Worm (Caenorhabditis elegans) whole organism, L4 larva: Measurements from ENCODE around the gene srh-200.

Experiments
- F26F4.8 ChIP-seq: fragments of 200-800 bp; sonication (Bioruptor generic); conservative IDR thresholded peaks from 2 replicates; pipeline ENCODE4 v1.3.6; 2022; ENCODE audit warnings: missing genetic modification characterization, missing compliant biosample characterization
- F37D6.2 ChIP-seq: sonication (generic microtip); optimal IDR thresholded peaks from 2 replicates; lab custom pipeline; 2016; ENCODE audit warnings: mild to moderate bottlenecking, missing genetic modification characterization, missing compliant biosample characterization
- F44E2.7 ChIP-seq: fragments of 200-800 bp; sonication (Bioruptor generic); IDR thresholded peaks from 2 replicates; pipeline ENCODE4 v2.1.2; 2022; ENCODE audit warnings: missing genetic modification characterization, missing compliant biosample characterization
- F49E8.2 ChIP-seq: sonication (generic microtip); optimal IDR thresholded peaks from 2 replicates; lab custom pipeline; 2016; ENCODE audit warnings: missing compliant biosample characterization, mild to moderate bottlenecking, missing genetic modification characterization, borderline replicate concordance
- R02D3.7 ChIP-seq: fragments of 150-350 bp; sonication (generic microtip); optimal IDR thresholded peaks from 3 replicates; lab custom pipeline; 2014; ENCODE audit warnings: missing biosample characterization, missing genetic modification characterization
- T20F7.1 ChIP-seq: fragments of 200-800 bp; sonication (Bioruptor generic); optimal IDR thresholded peaks from 2 replicates; lab custom pipeline; 2018; ENCODE audit warnings: mild to moderate bottlenecking, missing genetic modification characterization, missing compliant biosample characterization
- Y105C5A.15 ChIP-seq: fragments of 200-800 bp; sonication (Bioruptor generic); IDR thresholded peaks from 2 replicates; pipeline ENCODE4 v1.3.6; 2022; ENCODE audit warnings: missing genetic modification characterization, missing compliant biosample characterization
- Y75B8A.6 ChIP-seq: fragments of 200-800 bp; sonication (Bioruptor generic); IDR thresholded peaks from 2 replicates; pipeline ENCODE4 v1.3.6; 2022; ENCODE audit warnings: missing genetic modification reagents, missing genetic modification characterization, missing compliant biosample characterization
- ZK337.2 ChIP-seq: fragments of 200-800 bp; sonication (Bioruptor generic); IDR thresholded peaks from 2 replicates; pipeline ENCODE4 v1.3.6; 2022; ENCODE audit warnings: missing genetic modification reagents, missing genetic modification characterization, missing compliant biosample characterization
- arid-1 ChIP-seq: fragments of 200-800 bp; sonication (Bioruptor generic); conservative IDR thresholded peaks from 2 replicates; pipeline ENCODE4 v1.3.6; 2022; ENCODE audit warnings: missing genetic modification reagents, missing genetic modification characterization, missing compliant biosample characterization
- attf-4 ChIP-seq: sonication (generic microtip); optimal IDR thresholded peaks from 3 replicates; lab custom pipeline; 2017; ENCODE audit warnings: missing biosample characterization, missing genetic modification characterization
- ceh-20 ChIP-seq: fragments of 200-800 bp; sonication (Bioruptor generic); IDR thresholded peaks from 2 replicates; pipeline ENCODE4 v1.3.6; 2022; ENCODE audit warnings: missing genetic modification reagents, missing genetic modification characterization, missing compliant biosample characterization
- ceh-28 ChIP-seq: fragments of 150-350 bp; optimal IDR thresholded peaks from 2 replicates; lab custom pipeline; 2014; ENCODE audit warnings: missing biosample characterization, missing genetic modification reagents, missing genetic modification characterization
- ceh-44 ChIP-seq: fragments of 200-800 bp; sonication (Bioruptor generic); IDR thresholded peaks from 2 replicates; pipeline ENCODE4 v1.3.6; 2022; ENCODE audit warnings: missing genetic modification reagents, missing genetic modification characterization, missing compliant biosample characterization
- ctbp-1 ChIP-seq: fragments of 200-800 bp; sonication (Bioruptor generic); IDR thresholded peaks from 2 replicates; pipeline ENCODE4 v1.3.6; 2022; ENCODE audit warnings: missing genetic modification reagents, missing genetic modification characterization, missing compliant biosample characterization
- daf-12 ChIP-seq: fragments of 150-350 bp; optimal IDR thresholded peaks from 2 replicates; lab custom pipeline; 2014; ENCODE audit warnings: missing biosample characterization, missing genetic modification reagents, missing genetic modification characterization
- daf-8 ChIP-seq: fragments of 200-800 bp; sonication (Bioruptor generic); IDR thresholded peaks from 2 replicates; pipeline ENCODE4 v1.3.6; 2022; ENCODE audit warnings: missing genetic modification characterization, missing compliant biosample characterization
- dmd-6 ChIP-seq: fragments of 200-800 bp; sonication (Bioruptor generic); IDR thresholded peaks from 2 replicates; pipeline ENCODE4 v1.3.6; 2022; ENCODE audit warnings: missing genetic modification reagents, missing genetic modification characterization, missing compliant biosample characterization
- dpl-1 ChIP-seq: fragments of 150-350 bp; optimal IDR thresholded peaks from 2 replicates; lab custom pipeline; 2014; ENCODE audit warnings: missing biosample characterization, missing genetic modification reagents, missing genetic modification characterization
- dve-1 ChIP-seq: sonication (generic microtip); optimal IDR thresholded peaks from 2 replicates; lab custom pipeline; 2017; ENCODE audit warnings: antibody characterized with exemption, mild to moderate bottlenecking, missing genetic modification characterization, missing compliant biosample characterization; ENCODE audit not compliant: insufficient read depth
- egl-43 ChIP-seq: fragments of 200-800 bp; sonication (Bioruptor generic); IDR thresholded peaks from 2 replicates; pipeline ENCODE4 v1.3.6; 2022; ENCODE audit warnings: missing genetic modification reagents, missing genetic modification characterization, missing compliant biosample characterization
- fkh-10 ChIP-seq: fragments of 150-350 bp; optimal IDR thresholded peaks from 2 replicates; lab custom pipeline; 2014; ENCODE audit warnings: missing biosample characterization, missing genetic modification reagents, missing genetic modification characterization
- gei-8 ChIP-seq: fragments of 200-800 bp; sonication (Bioruptor generic); optimal IDR thresholded peaks from 2 replicates; lab custom pipeline; 2018; ENCODE audit warnings: mild to moderate bottlenecking, missing genetic modification characterization, missing compliant biosample characterization
- hmg-1.1 ChIP-seq: fragments of 200-800 bp; sonication (Bioruptor generic); IDR thresholded peaks from 2 replicates; pipeline ENCODE4 v1.3.6; 2022; ENCODE audit warnings: missing genetic modification reagents, missing genetic modification characterization, missing compliant biosample characterization
- jun-1 ChIP-seq: fragments of 150-350 bp; optimal IDR thresholded peaks from 2 replicates; lab custom pipeline; 2014; ENCODE audit warnings: missing biosample characterization, missing genetic modification reagents, missing genetic modification characterization
- lin-1 ChIP-seq: fragments of 200-800 bp; sonication (Bioruptor generic); IDR thresholded peaks from 2 replicates; pipeline ENCODE4 v1.3.6; 2022; ENCODE audit warnings: missing genetic modification reagents, missing genetic modification characterization, missing compliant biosample characterization
- lin-15B ChIP-seq: fragments of 150-350 bp; sonication (generic microtip); optimal IDR thresholded peaks from 3 replicates; lab custom pipeline; 2014; ENCODE audit warnings: missing biosample characterization, missing genetic modification characterization
- lin-38 ChIP-seq: fragments of 200-800 bp; sonication (Bioruptor generic); IDR thresholded peaks from 2 replicates; pipeline ENCODE4 v1.3.6; 2022; ENCODE audit warnings: missing genetic modification reagents, missing genetic modification characterization, missing compliant biosample characterization
- madf-9 ChIP-seq: fragments of 200-800 bp; sonication (Bioruptor generic); conservative IDR thresholded peaks from 2 replicates; pipeline ENCODE4 v1.3.6; 2022; ENCODE audit warnings: missing genetic modification reagents, missing genetic modification characterization, missing compliant biosample characterization
- mes-2 ChIP-seq: sonication (generic microtip); optimal IDR thresholded peaks from 2 replicates; lab custom pipeline; 2016; ENCODE audit warnings: missing genotype, mild to moderate bottlenecking, missing genetic modification characterization, missing compliant biosample characterization; ENCODE audit not compliant: poor library complexity, severe bottlenecking
- nhr-10 ChIP-seq: fragments of 150-350 bp; optimal IDR thresholded peaks from 2 replicates; lab custom pipeline; 2014; ENCODE audit warnings: missing biosample characterization, missing genetic modification characterization
- nhr-111 ChIP-seq: fragments of 200-800 bp; sonication (Bioruptor generic); optimal IDR thresholded peaks from 2 replicates; lab custom pipeline; 2018; ENCODE audit warnings: mild to moderate bottlenecking, missing genetic modification characterization, missing compliant biosample characterization
- nhr-28 ChIP-seq: fragments of 150-350 bp; optimal IDR thresholded peaks from 2 replicates; lab custom pipeline; 2014; ENCODE audit warnings: missing biosample characterization, missing genetic modification characterization
- nhr-42 ChIP-seq: fragments of 200-800 bp; sonication (Bioruptor generic); IDR thresholded peaks from 2 replicates; pipeline ENCODE4 v1.3.6; 2022; ENCODE audit warnings: missing genetic modification characterization, missing compliant biosample characterization
- nhr-48 ChIP-seq: sonication (generic microtip); optimal IDR thresholded peaks from 2 replicates; lab custom pipeline; 2016; ENCODE audit warnings: mild to moderate bottlenecking, missing genetic modification characterization, missing compliant biosample characterization
- sdz-12 ChIP-seq: fragments of 200-800 bp; sonication (Bioruptor generic); optimal IDR thresholded peaks from 2 replicates; lab custom pipeline; 2018; ENCODE audit warnings: mild to moderate bottlenecking, missing genetic modification characterization, missing compliant biosample characterization
- set-16 ChIP-seq: fragments of 200-800 bp; sonication (Bioruptor generic); IDR thresholded peaks from 2 replicates; pipeline ENCODE4 v1.3.6; 2022; ENCODE audit warnings: missing genetic modification reagents, missing genetic modification characterization, missing compliant biosample characterization
- snpc-1.2 ChIP-seq: fragments of 200-800 bp; sonication (Bioruptor generic); IDR thresholded peaks from 2 replicates; pipeline ENCODE4 v1.3.6; 2022; ENCODE audit warnings: missing genetic modification reagents, missing genetic modification characterization, missing compliant biosample characterization
- tag-97 ChIP-seq: fragments of 200-800 bp; sonication (Bioruptor generic); IDR thresholded peaks from 2 replicates; pipeline ENCODE4 v1.3.6; 2022; ENCODE audit warnings: missing genetic modification characterization, missing compliant biosample characterization
- tra-1 ChIP-seq: fragments of 200-800 bp; sonication (Bioruptor generic); IDR thresholded peaks from 2 replicates; pipeline ENCODE4 v1.3.6; 2022; ENCODE audit warnings: missing genetic modification reagents, missing genetic modification characterization, missing compliant biosample characterization
- vab-7 ChIP-seq: fragments of 200-800 bp; sonication (Bioruptor generic); IDR thresholded peaks from 2 replicates; pipeline ENCODE4 v1.3.6; 2022; ENCODE audit warnings: missing genetic modification reagents, missing genetic modification characterization, missing compliant biosample characterization
- zfp-2 ChIP-seq: sonication (generic microtip); optimal IDR thresholded peaks from 2 replicates; lab custom pipeline; 2016; ENCODE audit warnings: mild to moderate bottlenecking, missing genetic modification characterization, missing compliant biosample characterization
- zip-2 ChIP-seq: fragments of 150-350 bp; optimal IDR thresholded peaks from 2 replicates; lab custom pipeline; 2014; ENCODE audit warnings: missing biosample characterization, missing genetic modification characterization

srh-200 gene

ce11 chrV:7675904-7676303 is 22.4 kb upstream of the srh-200 start, which contains the start of gene C12D5.3:
C12D5.3 (plus strand) TSS chrV:7676204.
- no peak for TF ChIP-seq ceh-28 (tag; lab: Kevin White, UChicago)
- no peak for TF ChIP-seq F26F4.8
- no peak for TF ChIP-seq daf-8 (GFP tag; lab: Robert Waterston, UW)
- TF ChIP-seq Y105C5A.15 (GFP tag; lab: Robert Waterston, UW), result no peak
- no peak for TF ChIP-seq Y75B8A.6 (GFP tag; lab: Robert Waterston, UW)
- TF ChIP-seq nhr-48 (tag; lab: Kevin White, UChicago), result no peak
- no peak for TF ChIP-seq egl-43
- no peak for TF ChIP-seq R02D3.7 (tag; lab: Kevin White, UChicago)
- TF ChIP-seq jun-1 (tag; lab: Kevin White, UChicago), result no peak
- TF ChIP-seq mes-2 (tag; lab: Kevin White, UChicago), result no peak
- TF ChIP-seq zip-2 (tag; lab: Kevin White, UChicago), result no peak
- TF ChIP-seq lin-15B (tag; lab: Kevin White, UChicago), result no peak

- TF ChIP-seq nhr-111 (GFP tag; lab: Kevin White, UChicago) (no peak), F37D6.2 (tag; lab: Kevin White, UChicago) (no peak), dpl-1 (GFP tag; lab: Kevin White, UChicago) (no peak), ceh-20 (GFP tag; lab: Robert Waterston, UW) (no peak), set-16 (GFP tag; lab: Robert Waterston, UW) (no peak), snpc-1.2 (GFP tag; lab: Robert Waterston, UW) (no peak), nhr-42 (no peak), T20F7.1 (GFP tag; lab: Kevin White, UChicago) (no peak)
Observed at ce11 chrV:7672258-7672657, 18.8 kb upstream of the srh-200 start, which contains the start of gene C12D5.4. C12D5.4 (plus strand) TSS chrV:7672558.

DNA sequence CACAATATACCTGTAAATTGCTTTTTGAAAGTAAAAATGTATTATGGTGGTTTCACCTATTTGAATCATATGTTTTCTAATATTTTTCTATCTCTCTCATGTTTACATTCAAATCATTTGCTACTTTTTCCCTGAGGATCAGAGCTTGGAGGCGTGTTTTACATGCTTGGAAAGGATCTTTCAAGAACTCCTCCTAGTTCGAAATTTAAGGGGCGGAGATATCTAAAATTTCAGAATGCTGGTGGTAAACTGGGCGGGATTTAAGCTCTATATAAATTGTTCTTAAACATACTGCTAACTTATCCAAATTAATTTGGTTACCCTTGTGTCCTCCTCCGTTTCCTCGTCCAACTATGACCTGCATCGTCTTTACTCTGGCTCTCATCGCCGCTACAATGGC is 14.5 kb upstream of the srh-200 start, which contains the start of gene C12D5.5:
Gene C12D5.5 (plus strand): TSS at position 301 of the 400 bp plus-strand sequence.
- TF ChIP-seq madf-9 (GFP tag; lab: Robert Waterston, UW) (no peak), lin-38 (GFP tag; lab: Robert Waterston, UW) (no peak), nhr-28 (tag; lab: Kevin White, UChicago) (no peak), hmg-1.1 (GFP tag; lab: Robert Waterston, UW) (no peak), lin-1 (GFP tag; lab: Robert Waterston, UW) (no peak), vab-7 (no peak), tag-97 (no peak), sdz-12 (GFP tag; lab: Kevin White, UChicago) (no peak), attf-4 (tag; lab: Kevin White, UChicago) (no peak), F44E2.7 (GFP tag; lab: Robert Waterston, UW) (no peak), tra-1 (no peak), F49E8.2 (tag; lab: Kevin White, UChicago) (no peak), nhr-10 (no peak), nhr-48 (tag; lab: Kevin White, UChicago) (no peak), fkh-10 (GFP tag; lab: Kevin White, UChicago) (no peak), dmd-6 (no peak), ceh-28 (tag; lab: Kevin White, UChicago) (no peak)

ce11 chrV:7651757-7652156 is 1.7 kb downstream of the srh-200 start, which contains the start of gene srh-234:
srh-234 (minus strand) TSS chrV:7651857.
- TF ChIP-seq nhr-48 (tag; lab: Kevin White, UChicago) (no peak), daf-12 (tag; lab: Kevin White, UChicago) (no peak), dve-1 (tag; lab: Kevin White, UChicago) (no peak), ZK337.2 (no peak), zfp-2 (tag; lab: Kevin White, UChicago) (no peak), arid-1 (no peak), ceh-44 (no peak), gei-8 (GFP tag; lab: Kevin White, UChicago) (no peak), R02D3.7 (tag; lab: Kevin White, UChicago) (no peak), ctbp-1 (GFP tag; lab: Robert Waterston, UW) (no peak), sdz-12 (GFP tag; lab: Kevin White, UChicago) (no peak)
